Fruit fly (Drosophila melanogaster) whole organism, adult: Measurements from ENCODE around the gene dpr16.

Experiments
- CG11617 ChIP-seq: fragments of 200-800 bp; sonication (Bioruptor generic); optimal IDR thresholded peaks from 2 replicates; lab custom pipeline; 2017; ENCODE audit warnings: mild to moderate bottlenecking, missing biosample characterization, missing genetic modification reagents, missing genetic modification characterization
- CG14711 ChIP-seq: fragments of 200-800 bp; sonication (Bioruptor generic); optimal IDR thresholded peaks from 2 replicates; lab custom pipeline; 2018; ENCODE audit warnings: missing biosample characterization, mild to moderate bottlenecking, missing genetic modification characterization, moderate library complexity
- CG1620 ChIP-seq: fragments of 200-800 bp; sonication (Bioruptor generic); optimal IDR thresholded peaks from 2 replicates; lab custom pipeline; 2016; ENCODE audit warnings: missing biosample characterization, missing genetic modification characterization
- CG33017 ChIP-seq: fragments of 200-800 bp; sonication (Bioruptor generic); optimal IDR thresholded peaks from 2 replicates; lab custom pipeline; 2018; ENCODE audit warnings: missing biosample characterization, mild to moderate bottlenecking, missing genetic modification characterization, moderate library complexity
- CG5204 ChIP-seq: fragments of 200-800 bp; sonication (Bioruptor generic); optimal IDR thresholded peaks from 2 replicates; lab custom pipeline; 2016; ENCODE audit warnings: missing biosample characterization, missing genetic modification characterization
- Crg-1 ChIP-seq: fragments of 200-800 bp; sonication (Bioruptor generic); optimal IDR thresholded peaks from 2 replicates; lab custom pipeline; 2016; ENCODE audit warnings: missing biosample characterization, missing genetic modification characterization
- Hr96 ChIP-seq: fragments of 200-800 bp; sonication (Bioruptor generic); optimal IDR thresholded peaks from 2 replicates; lab custom pipeline; 2016; ENCODE audit warnings: missing biosample characterization, missing genetic modification characterization
- Mnt ChIP-seq: fragments of 200-800 bp; sonication (Bioruptor generic); optimal IDR thresholded peaks from 2 replicates; lab custom pipeline; 2016; ENCODE audit warnings: missing biosample characterization, mild to moderate bottlenecking, missing genetic modification characterization
- bab1 ChIP-seq: fragments of 200-800 bp; sonication (Bioruptor generic); optimal IDR thresholded peaks from 3 replicates; lab custom pipeline; 2019; ENCODE audit warnings: missing biosample characterization, mild to moderate bottlenecking, missing genetic modification characterization, moderate library complexity
- ovo ChIP-seq: fragments of 200-800 bp; sonication (Bioruptor generic); optimal IDR thresholded peaks from 2 replicates; lab custom pipeline; 2016; ENCODE audit warnings: missing biosample characterization, missing genetic modification characterization

dm6 chr3R:5104212-5104611, 46.5 kb upstream of the dpr16 start:
- TF ChIP-seq bab1 (GFP tag; lab: Kevin White, UChicago) (no peak), Crg-1 (no peak), CG1620 (no peak), CG14711 (tag; lab: Kevin White, UChicago) (no peak), Mnt (GFP tag; lab: Kevin White, UChicago) (no peak), CG33017 (no peak), ovo (no peak), Hr96 (GFP tag; lab: Kevin White, UChicago) (no peak), CG11617 (GFP tag; lab: Kevin White, UChicago) (no peak), CG5204 (GFP tag; lab: Kevin White, UChicago) (no peak)
